Worm (Caenorhabditis elegans): Measurements from ENCODE around the gene ZK262.4.

The ZK262.4 gene

DNA sequence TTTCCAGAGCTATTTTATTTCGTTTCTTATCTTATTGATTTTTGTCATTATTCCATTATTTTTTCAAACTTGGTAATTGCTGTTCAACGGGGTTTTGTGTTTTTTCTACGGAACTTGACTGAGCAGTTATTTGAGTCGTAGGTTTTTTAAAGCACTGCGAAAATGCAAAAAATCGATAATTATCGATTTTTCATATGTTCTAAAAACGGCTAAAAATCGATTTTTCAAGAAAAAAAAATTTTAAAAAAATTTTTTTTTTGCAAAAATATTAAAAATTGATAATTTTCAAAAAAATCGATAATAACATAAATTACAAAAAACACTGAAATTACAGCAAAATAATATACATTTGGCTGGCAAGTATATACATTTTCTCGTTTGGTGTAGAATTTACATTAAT is 48.8 kb downstream of the ZK262.4 start:
- TF ChIP-seq nhr-12 (tag; optimal IDR thresholded peaks at IDR 0.05) (no peak), nhr-237 (tag; optimal IDR thresholded peaks at IDR 0.05) (no peak), skn-1 (tag; optimal IDR thresholded peaks at IDR 0.05) (no peak), lir-3 (tag; optimal IDR thresholded peaks at IDR 0.05; ENCODE audit: poor library complexity) (no peak), hpl-2 (GFP tag; optimal IDR thresholded peaks at IDR 0.05) (no peak), vab-15 (tag; optimal IDR thresholded peaks at IDR 0.05) (no peak), F16B12.6 (tag; optimal IDR thresholded peaks at IDR 0.05) (no peak), lin-35 (GFP tag; optimal IDR thresholded peaks at IDR 0.05) (no peak), hlh-17 (GFP tag; optimal IDR thresholded peaks at IDR 0.05; ENCODE audit: borderline replicate concordance) (no peak)

DNA sequence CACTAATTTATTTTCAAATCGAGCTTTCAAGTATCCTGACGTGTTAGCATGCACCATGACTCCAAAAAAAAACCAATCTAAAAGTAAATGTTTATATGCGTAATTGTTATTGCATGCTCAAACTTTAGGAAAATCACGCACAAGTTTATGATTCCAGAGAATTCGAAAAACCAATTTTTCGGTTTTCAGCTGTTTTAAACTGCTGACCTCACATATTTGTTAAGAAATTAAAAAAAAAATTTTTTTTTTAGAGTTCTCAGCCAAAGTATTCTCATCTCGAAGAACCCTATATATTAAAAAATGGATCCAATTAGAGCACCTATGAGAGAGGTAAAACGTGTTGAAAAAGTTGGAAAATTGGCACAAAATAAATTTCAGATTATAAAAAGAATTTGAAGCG is 50.2 kb downstream of the ZK262.4 start, which contains the start of gene Y51A2B.2:
TSS of gene Y51A2B.2 (plus strand) at position 301 of the 400 bp plus-strand sequence.
- no peak for TF ChIP-seq lin-13 (GFP tag; optimal IDR thresholded peaks at IDR 0.05)
- no peak for TF ChIP-seq unc-62 (GFP tag; optimal IDR thresholded peaks at IDR 0.05)
- no peak for TF ChIP-seq alr-1 (tag; optimal IDR thresholded peaks at IDR 0.05; ENCODE audit: borderline replicate concordance)
- TF ChIP-seq pqm-1 (tag; optimal IDR thresholded peaks at IDR 0.05): no peak
- no peak for TF ChIP-seq ets-5 (GFP tag; IDR thresholded peaks at IDR 0.05)
- no peak for TF ChIP-seq fkh-10 (GFP tag; optimal IDR thresholded peaks at IDR 0.05)
- no peak for TF ChIP-seq nhr-28 (tag; optimal IDR thresholded peaks at IDR 0.05)
- no peak for TF ChIP-seq mep-1 (tag; optimal IDR thresholded peaks at IDR 0.05)
- TF ChIP-seq pax-3 (tag; optimal IDR thresholded peaks at IDR 0.05): no peak
